Worm (Caenorhabditis elegans) whole organism, L1 larva: ENCODE measurements around the gene mboa-4.

ENCODE experiments used
- C16A3.4 ChIP-seq: fragments of 150-350 bp; optimal IDR thresholded peaks from 2 replicates; lab custom pipeline; 2014; ENCODE audit warnings: missing biosample characterization, missing genetic modification characterization
- F16B12.6 ChIP-seq: fragments of 150-350 bp; optimal IDR thresholded peaks from 2 replicates; lab custom pipeline; 2014; ENCODE audit warnings: missing biosample characterization, missing genetic modification characterization
- Y116A8C.19 ChIP-seq: sonication (generic microtip); optimal IDR thresholded peaks from 2 replicates; lab custom pipeline; 2016; ENCODE audit warnings: missing compliant biosample characterization, missing genetic modification characterization, borderline replicate concordance
- aha-1 ChIP-seq: fragments of 150-350 bp; optimal IDR thresholded peaks from 2 replicates; lab custom pipeline; 2014; ENCODE audit warnings: missing biosample characterization, missing genetic modification characterization
- alr-1 ChIP-seq: fragments of 200-800 bp; sonication (Bioruptor generic); optimal IDR thresholded peaks from 2 replicates; lab custom pipeline; 2018; ENCODE audit warnings: borderline replicate concordance, mild to moderate bottlenecking, missing genetic modification characterization, missing compliant biosample characterization
- aly-2 ChIP-seq: fragments of 150-350 bp; optimal IDR thresholded peaks from 2 replicates; lab custom pipeline; 2014; ENCODE audit warnings: missing biosample characterization, missing genetic modification characterization
- ama-1 ChIP-seq: fragments of 150-350 bp; optimal IDR thresholded peaks from 2 replicates; lab custom pipeline; 2014
- blmp-1 ChIP-seq: fragments of 150-350 bp; optimal IDR thresholded peaks from 2 replicates; lab custom pipeline; 2014; ENCODE audit warnings: missing biosample characterization, missing genetic modification characterization
- ceh-82 ChIP-seq, 3 experiments: fragments of 150-350 bp in 1 of 3; sonication (generic microtip) in 2 of 3; optimal IDR thresholded peaks; 2 replicates each; lab custom pipeline; 2014 to 2017; ENCODE audit warnings: missing biosample characterization in 3 of 3, missing genetic modification characterization in 3 of 3
- ceh-88 ChIP-seq: fragments of 200-800 bp; sonication (Bioruptor generic); IDR thresholded peaks from 2 replicates; pipeline ENCODE4 v1.3.6; 2022; ENCODE audit warnings: missing genetic modification characterization, missing compliant biosample characterization
- ceh-90 ChIP-seq: sonication (generic microtip); optimal IDR thresholded peaks from 2 replicates; lab custom pipeline; 2016; ENCODE audit warnings: missing genetic modification characterization, missing compliant biosample characterization
- dpl-1 ChIP-seq, 3 experiments: fragments of 150-350 bp in 2 of 3; sonication (generic microtip) in 1 of 3; optimal IDR thresholded peaks; 2 replicates each; lab custom pipeline; 2014 to 2017; ENCODE audit warnings: missing biosample characterization in 3 of 3, missing genetic modification characterization in 3 of 3, missing genetic modification reagents in 3 of 3
- dsc-1 ChIP-seq: sonication (generic microtip); optimal IDR thresholded peaks from 2 replicates; lab custom pipeline; 2016; ENCODE audit warnings: mild to moderate bottlenecking, missing genetic modification characterization, missing compliant biosample characterization
- efl-1 ChIP-seq, 4 experiments: fragments of 150-350 bp; optimal IDR thresholded peaks in 3 of 4; peaks in 1 of 4; 1 replicate in 1 of 4; 2 replicates in 3 of 4; lab custom pipeline; 2014; ENCODE audit warnings: missing biosample characterization in 2 of 4, missing genetic modification characterization in 2 of 4, missing genetic modification reagents in 2 of 4
- efl-3 ChIP-seq: fragments of 200-800 bp; sonication (Bioruptor generic); optimal IDR thresholded peaks from 2 replicates; lab custom pipeline; 2018; ENCODE audit warnings: mild to moderate bottlenecking, missing genetic modification characterization, missing compliant biosample characterization
- egl-13 ChIP-seq: sonication (generic microtip); optimal IDR thresholded peaks from 2 replicates; lab custom pipeline; 2016; ENCODE audit warnings: missing genotype, missing genetic modification reagents, missing genetic modification characterization, missing compliant biosample characterization
- elt-3 ChIP-seq, 6 experiments: fragments of 150-350 bp in 1 of 6; sonication (generic microtip); optimal IDR thresholded peaks; 2 replicates each; lab custom pipeline; 2017 to 2018; ENCODE audit warnings: missing biosample characterization in 6 of 6, missing genetic modification characterization in 6 of 6, inconsistent platforms in 1 of 6
- ets-5 ChIP-seq: fragments of 200-800 bp; sonication (Bioruptor generic); IDR thresholded peaks from 2 replicates; pipeline ENCODE4 v1.3.6; 2022; ENCODE audit warnings: missing genetic modification characterization, missing compliant biosample characterization
- fkh-10 ChIP-seq: sonication (generic microtip); optimal IDR thresholded peaks from 2 replicates; lab custom pipeline; 2017; ENCODE audit warnings: missing biosample characterization, missing genetic modification reagents, missing genetic modification characterization
- fkh-4 ChIP-seq: sonication (generic microtip); optimal IDR thresholded peaks from 2 replicates; lab custom pipeline; 2016; ENCODE audit warnings: missing compliant biosample characterization, missing genetic modification characterization, borderline replicate concordance
- fkh-8 ChIP-seq: sonication (generic microtip); optimal IDR thresholded peaks from 2 replicates; lab custom pipeline; 2016; ENCODE audit warnings: mild to moderate bottlenecking, missing genetic modification characterization, missing compliant biosample characterization
- fos-1 ChIP-seq: fragments of 150-350 bp; optimal IDR thresholded peaks from 2 replicates; lab custom pipeline; 2014; ENCODE audit warnings: missing biosample characterization, missing genetic modification characterization
- hlh-4 ChIP-seq: sonication (generic microtip); optimal IDR thresholded peaks from 2 replicates; lab custom pipeline; 2016; ENCODE audit warnings: mild to moderate bottlenecking, missing genetic modification characterization, missing compliant biosample characterization
- hpl-2 ChIP-seq: fragments of 150-350 bp; optimal IDR thresholded peaks from 2 replicates; lab custom pipeline; 2014; ENCODE audit warnings: missing biosample characterization, missing genetic modification reagents, missing genetic modification characterization
- irx-1 ChIP-seq: sonication (generic microtip); optimal IDR thresholded peaks from 2 replicates; lab custom pipeline; 2016; ENCODE audit warnings: missing genetic modification characterization, missing compliant biosample characterization
- jun-1 ChIP-seq: fragments of 150-350 bp; optimal IDR thresholded peaks from 2 replicates; lab custom pipeline; 2014; ENCODE audit warnings: missing biosample characterization, missing genetic modification reagents, missing genetic modification characterization
- lin-13 ChIP-seq: fragments of 150-350 bp; optimal IDR thresholded peaks from 2 replicates; lab custom pipeline; 2014; ENCODE audit warnings: missing biosample characterization, missing genetic modification reagents, missing genetic modification characterization
- lin-15B ChIP-seq: fragments of 150-350 bp; sonication (generic microtip); optimal IDR thresholded peaks from 3 replicates; lab custom pipeline; 2014; ENCODE audit warnings: missing biosample characterization, missing genetic modification characterization
- lin-35 ChIP-seq, 2 experiments: fragments of 150-350 bp; optimal IDR thresholded peaks; 2 replicates each; lab custom pipeline; 2014; ENCODE audit warnings: missing biosample characterization in 2 of 2, missing genetic modification characterization in 2 of 2, missing genetic modification reagents in 2 of 2
- lin-39 ChIP-seq: fragments of 150-350 bp; optimal IDR thresholded peaks from 2 replicates; lab custom pipeline; 2014; ENCODE audit warnings: missing biosample characterization, missing genetic modification reagents, missing genetic modification characterization
- lir-3 ChIP-seq: sonication (generic microtip); optimal IDR thresholded peaks from 2 replicates; lab custom pipeline; 2016; ENCODE audit warnings: mild to moderate bottlenecking, missing genetic modification characterization, moderate library complexity, missing compliant biosample characterization; ENCODE audit not compliant: poor library complexity
- mab-9 ChIP-seq: fragments of 200-800 bp; sonication (Bioruptor generic); IDR thresholded peaks from 2 replicates; pipeline ENCODE4 v1.3.6; 2022; ENCODE audit warnings: missing genetic modification reagents, missing genetic modification characterization, missing compliant biosample characterization
- mdl-1 ChIP-seq, 2 experiments: fragments of 150-350 bp; optimal IDR thresholded peaks; 2 replicates each; lab custom pipeline; 2014 to 2017; ENCODE audit warnings: missing biosample characterization in 2 of 2, missing genetic modification characterization in 2 of 2, inconsistent platforms in 1 of 2
- mep-1 ChIP-seq: fragments of 150-350 bp; optimal IDR thresholded peaks from 2 replicates; lab custom pipeline; 2014; ENCODE audit warnings: missing biosample characterization, missing genetic modification characterization
- nhr-12 ChIP-seq: sonication (generic microtip); optimal IDR thresholded peaks from 2 replicates; lab custom pipeline; 2017; ENCODE audit warnings: missing biosample characterization, missing genetic modification characterization
- nhr-19 ChIP-seq: fragments of 200-800 bp; sonication (Bioruptor generic); conservative IDR thresholded peaks from 2 replicates; pipeline ENCODE4 v1.3.6; 2022; ENCODE audit warnings: missing genetic modification characterization, missing compliant biosample characterization
- nhr-237 ChIP-seq: fragments of 150-350 bp; optimal IDR thresholded peaks from 2 replicates; lab custom pipeline; 2014; ENCODE audit warnings: missing biosample characterization, missing genetic modification characterization
- nhr-71 ChIP-seq: sonication (generic microtip); optimal IDR thresholded peaks from 2 replicates; lab custom pipeline; 2016; ENCODE audit warnings: mild to moderate bottlenecking, missing genetic modification characterization, moderate library complexity, missing compliant biosample characterization
- nhr-76 ChIP-seq: sonication (generic microtip); optimal IDR thresholded peaks from 2 replicates; lab custom pipeline; 2017; ENCODE audit warnings: missing biosample characterization, missing genetic modification characterization
- pag-3 ChIP-seq: sonication (generic microtip); optimal IDR thresholded peaks from 2 replicates; lab custom pipeline; 2017; ENCODE audit warnings: missing genetic modification characterization, mild to moderate bottlenecking, missing compliant biosample characterization, antibody characterized with exemption, borderline replicate concordance; ENCODE audit not compliant: insufficient read depth
- pax-3 ChIP-seq: fragments of 200-800 bp; sonication (Bioruptor generic); optimal IDR thresholded peaks from 2 replicates; lab custom pipeline; 2018; ENCODE audit warnings: mild to moderate bottlenecking, missing genetic modification characterization, moderate library complexity, missing compliant biosample characterization
- rnt-1 ChIP-seq: sonication (generic microtip); optimal IDR thresholded peaks from 2 replicates; lab custom pipeline; 2016; ENCODE audit warnings: mild to moderate bottlenecking, missing genetic modification characterization, moderate library complexity, missing compliant biosample characterization
- skn-1 ChIP-seq: fragments of 150-350 bp; optimal IDR thresholded peaks from 2 replicates; lab custom pipeline; 2014; ENCODE audit warnings: missing biosample characterization, missing genetic modification characterization
- snu-23 ChIP-seq: sonication (generic microtip); optimal IDR thresholded peaks from 2 replicates; lab custom pipeline; 2016; ENCODE audit warnings: missing genetic modification characterization, missing compliant biosample characterization
- unc-130 ChIP-seq: fragments of 150-350 bp; optimal IDR thresholded peaks from 2 replicates; lab custom pipeline; 2017; ENCODE audit warnings: missing biosample characterization, missing genetic modification characterization, inconsistent platforms
- unc-30 ChIP-seq: sonication (generic microtip); optimal IDR thresholded peaks from 2 replicates; lab custom pipeline; 2017; ENCODE audit warnings: missing biosample characterization, missing genetic modification characterization
- xbp-1 ChIP-seq: sonication (generic microtip); optimal IDR thresholded peaks from 2 replicates; lab custom pipeline; 2016; ENCODE audit warnings: missing genetic modification characterization, missing compliant biosample characterization
- zag-1 ChIP-seq: fragments of 150-350 bp; optimal IDR thresholded peaks from 2 replicates; lab custom pipeline; 2014; ENCODE audit warnings: missing biosample characterization, missing genetic modification characterization

Gene mboa-4

DNA sequence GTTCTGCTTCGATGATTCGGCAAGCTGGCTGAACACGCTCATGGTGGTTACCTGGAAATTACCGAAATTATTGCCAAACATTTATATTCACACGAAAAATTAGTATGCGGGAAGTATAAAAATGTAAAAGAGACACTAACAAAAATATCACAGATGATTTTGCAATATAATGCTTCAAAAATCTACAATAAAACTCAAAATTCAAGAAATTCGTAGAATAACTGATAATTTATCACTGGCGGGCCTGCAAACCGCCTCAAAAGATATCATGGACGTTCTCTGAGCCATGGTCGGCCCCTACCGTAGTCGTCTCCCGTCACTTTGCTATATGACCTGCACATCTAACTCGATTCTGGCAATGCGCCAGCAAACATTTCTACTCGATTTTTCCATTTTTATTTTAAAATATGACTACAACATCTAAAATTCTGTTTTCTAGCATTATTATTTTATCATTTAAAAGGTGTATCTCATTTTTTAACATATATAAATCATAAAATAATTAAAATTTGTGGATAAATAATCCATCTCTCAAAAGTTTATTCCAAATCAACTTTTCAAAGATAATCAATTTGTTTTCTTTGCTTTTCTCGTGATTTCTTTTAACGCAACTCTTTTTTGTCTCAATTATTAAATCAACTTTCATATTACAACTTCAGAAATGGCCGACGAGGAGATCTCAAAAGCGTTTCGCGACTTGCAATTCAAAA is 10.2 kb downstream of the mboa-4 start, which contains the start of the genes F01G4.6 and pfd-1 (continued):
- TF ChIP-seq aha-1 (tag; lab: Kevin White, UChicago): peak; percentile 37
- TF ChIP-seq hlh-4 (tag; lab: Kevin White, UChicago): no peak
- peak; percentile 83 to 86 (median 86) for TF ChIP-seq dpl-1 (GFP tag; optimal IDR thresholded peaks at IDR 0.05; lab: Kevin White, UChicago)
- peak; percentile 64 for TF ChIP-seq fkh-4 (tag; lab: Kevin White, UChicago)
- TF ChIP-seq xbp-1 (tag; lab: Kevin White, UChicago): peak; percentile 98
- peak; percentile 91 for TF ChIP-seq ceh-88 (GFP tag; lab: Robert Waterston, UW)
- TF ChIP-seq pag-3 (tag; lab: Kevin White, UChicago): peak; percentile 71
- no peak for TF ChIP-seq nhr-12
- TF ChIP-seq Y116A8C.19 (tag; lab: Kevin White, UChicago): no peak
- TF ChIP-seq mdl-1 (tag; optimal IDR thresholded peaks at IDR 0.05; lab: Kevin White, UChicago): peak in 1 of 2 experiments; percentile 82
- TF ChIP-seq alr-1: no peak
- peak; percentile 51 for TF ChIP-seq hpl-2 (GFP tag; lab: Kevin White, UChicago)
- peak; percentile 87 to 91 for TF ChIP-seq lin-35 (GFP tag; optimal IDR thresholded peaks at IDR 0.05; lab: Kevin White, UChicago)
- TF ChIP-seq mab-9: peak; percentile 82
- peak; percentile 86 for TF ChIP-seq aly-2 (tag; lab: Kevin White, UChicago)
- TF ChIP-seq ceh-90 (tag; lab: Kevin White, UChicago): no peak
- no peak for TF ChIP-seq unc-30 (tag; lab: Kevin White, UChicago)
- peak; percentile 88 for TF ChIP-seq fos-1 (tag; lab: Kevin White, UChicago)
- peak; percentile 81 for TF ChIP-seq irx-1 (tag; lab: Kevin White, UChicago)
- peak; percentile 91 for TF ChIP-seq jun-1
- peak; percentile 85 for TF ChIP-seq nhr-237 (tag; lab: Kevin White, UChicago)
- TF ChIP-seq fkh-10 (GFP tag; lab: Kevin White, UChicago): peak; percentile 89
- TF ChIP-seq efl-3 (GFP tag; lab: Kevin White, UChicago): no peak
- peak; percentile 58 for TF ChIP-seq lin-39
- TF ChIP-seq efl-1 (optimal IDR thresholded peaks at IDR 0.05; lab: Kevin White, UChicago): peak; percentile 89 to 92
- TF ChIP-seq efl-1 (GFP tag; optimal IDR thresholded peaks at IDR 0.05 in 1 of 2; lab: Kevin White, UChicago): peak; percentile 81 to 98
- peak; percentile 46 for TF ChIP-seq ama-1 (lab: Kevin White, UChicago)
- TF ChIP-seq dsc-1 (tag; lab: Kevin White, UChicago): peak; percentile 98
- peak; percentile 95 for TF ChIP-seq C16A3.4 (tag; lab: Kevin White, UChicago)
- TF ChIP-seq lir-3: peak; percentile 84
- peak; percentile 99 for TF ChIP-seq unc-130 (tag; lab: Kevin White, UChicago)
- TF ChIP-seq nhr-76 (tag; lab: Kevin White, UChicago): no peak
- no peak for TF ChIP-seq ets-5

ce11 chrIV:11148788-11149366 is 10.9 kb downstream of the mboa-4 start:
- TF ChIP-seq nhr-71 (tag; lab: Kevin White, UChicago): peak; percentile 25
- peak; percentile 49 for TF ChIP-seq fkh-8 (tag; lab: Kevin White, UChicago)
- TF ChIP-seq ceh-82 (tag; optimal IDR thresholded peaks at IDR 0.05; lab: Kevin White, UChicago): peak in 1 of 3 experiments; percentile 0
- peak; percentile 68 for TF ChIP-seq pax-3 (tag; lab: Kevin White, UChicago)
- no peak for TF ChIP-seq ceh-88 (GFP tag; lab: Robert Waterston, UW)
- peak; percentile 74 for TF ChIP-seq pag-3 (tag; lab: Kevin White, UChicago)
- TF ChIP-seq snu-23 (GFP tag; lab: Kevin White, UChicago): peak; percentile 51
- peak; percentile 15 for TF ChIP-seq skn-1 (tag; lab: Kevin White, UChicago)
- TF ChIP-seq egl-13 (tag; lab: Kevin White, UChicago): no peak
- TF ChIP-seq lin-13 (GFP tag; lab: Kevin White, UChicago): no peak
- no peak for TF ChIP-seq efl-1 (optimal IDR thresholded peaks at IDR 0.05; lab: Kevin White, UChicago)
- peak; percentile 4 to 63 for TF ChIP-seq efl-1 (GFP tag; optimal IDR thresholded peaks at IDR 0.05 in 1 of 2; lab: Kevin White, UChicago)
- no peak for TF ChIP-seq zag-1 (tag; lab: Kevin White, UChicago)
- peak in 1 of 6 experiments; percentile 8 for TF ChIP-seq elt-3 (tag; optimal IDR thresholded peaks at IDR 0.05; lab: Kevin White, UChicago)
- TF ChIP-seq lin-35 (GFP tag; optimal IDR thresholded peaks at IDR 0.05; lab: Kevin White, UChicago): peak in 1 of 2 experiments; percentile 23
- TF ChIP-seq lin-15B (tag; lab: Kevin White, UChicago): no peak
- peak; percentile 54 for TF ChIP-seq dsc-1 (tag; lab: Kevin White, UChicago)
- TF ChIP-seq rnt-1 (tag; lab: Kevin White, UChicago): peak; percentile 36
- no peak for TF ChIP-seq mdl-1 (tag; optimal IDR thresholded peaks at IDR 0.05; lab: Kevin White, UChicago)
- TF ChIP-seq mep-1: peak; percentile 5
- TF ChIP-seq blmp-1 (tag; lab: Kevin White, UChicago): peak; percentile 25
- peak; percentile 4; the same call in 1 of the 2 replicates for TF ChIP-seq nhr-19 (GFP tag; lab: Robert Waterston, UW)
- peak; percentile 2 for TF ChIP-seq fkh-4 (tag; lab: Kevin White, UChicago)
- peak; percentile 8 for TF ChIP-seq F16B12.6
